Fruit fly (Drosophila melanogaster) whole organism, pupa: ENCODE data around the gene Ugt36E1.

Experiments
- CG10348 ChIP-seq: fragments of 200-800 bp; sonication (Bioruptor generic); IDR thresholded peaks from 2 replicates; pipeline ENCODE4 v1.3.6; 2022; ENCODE audit warnings: missing biosample characterization, missing genetic modification characterization
- CG13204 ChIP-seq: fragments of 200-800 bp; sonication (Bioruptor generic); optimal IDR thresholded peaks from 2 replicates; lab custom pipeline; 2018; ENCODE audit warnings: missing biosample characterization, mild to moderate bottlenecking, missing genetic modification characterization, moderate library complexity
- CG14655 ChIP-seq: fragments of 200-800 bp; sonication (Bioruptor generic); optimal IDR thresholded peaks from 3 replicates; lab custom pipeline; 2017; ENCODE audit warnings: mild to moderate bottlenecking, missing biosample characterization, missing genetic modification reagents, missing genetic modification characterization
- CG15710 ChIP-seq: fragments of 200-800 bp; sonication (Bioruptor generic); optimal IDR thresholded peaks from 2 replicates; lab custom pipeline; 2018; ENCODE audit warnings: missing biosample characterization, mild to moderate bottlenecking, missing genetic modification characterization, moderate library complexity
- CG17806 ChIP-seq: fragments of 200-800 bp; sonication (Bioruptor generic); optimal IDR thresholded peaks from 2 replicates; lab custom pipeline; 2018; ENCODE audit warnings: missing biosample characterization, mild to moderate bottlenecking, missing genetic modification characterization, moderate library complexity
- CG32121 ChIP-seq: fragments of 200-800 bp; sonication (Bioruptor generic); IDR thresholded peaks from 2 replicates; pipeline ENCODE4 v1.3.6; 2022; ENCODE audit warnings: missing biosample characterization, missing genetic modification characterization
- CG34367 ChIP-seq: fragments of 200-800 bp; sonication (Bioruptor generic); optimal IDR thresholded peaks from 2 replicates; lab custom pipeline; 2018; ENCODE audit warnings: missing biosample characterization, mild to moderate bottlenecking, missing genetic modification characterization
- CG8301 ChIP-seq: fragments of 200-800 bp; sonication (Bioruptor generic); optimal IDR thresholded peaks from 2 replicates; lab custom pipeline; 2018; ENCODE audit warnings: missing biosample characterization, mild to moderate bottlenecking, missing genetic modification characterization
- CG9948 ChIP-seq: fragments of 200-800 bp; sonication (Bioruptor generic); optimal IDR thresholded peaks from 2 replicates; lab custom pipeline; 2018; ENCODE audit warnings: missing biosample characterization, mild to moderate bottlenecking, missing genetic modification characterization, moderate library complexity
- D1 ChIP-seq: fragments of 200-800 bp; sonication (Bioruptor generic); optimal IDR thresholded peaks from 2 replicates; lab custom pipeline; 2018; ENCODE audit warnings: missing biosample characterization, mild to moderate bottlenecking, missing genetic modification characterization, moderate library complexity
- Snoo ChIP-seq: fragments of 200-800 bp; sonication (Bioruptor generic); optimal IDR thresholded peaks from 3 replicates; lab custom pipeline; 2017; ENCODE audit warnings: missing biosample characterization, mild to moderate bottlenecking, missing genetic modification characterization, inconsistent platforms
- rn ChIP-seq: fragments of 200-800 bp; sonication (Bioruptor generic); IDR thresholded peaks from 2 replicates; pipeline ENCODE4 v1.3.6; 2022; ENCODE audit warnings: missing biosample characterization, missing genetic modification characterization

DNA sequence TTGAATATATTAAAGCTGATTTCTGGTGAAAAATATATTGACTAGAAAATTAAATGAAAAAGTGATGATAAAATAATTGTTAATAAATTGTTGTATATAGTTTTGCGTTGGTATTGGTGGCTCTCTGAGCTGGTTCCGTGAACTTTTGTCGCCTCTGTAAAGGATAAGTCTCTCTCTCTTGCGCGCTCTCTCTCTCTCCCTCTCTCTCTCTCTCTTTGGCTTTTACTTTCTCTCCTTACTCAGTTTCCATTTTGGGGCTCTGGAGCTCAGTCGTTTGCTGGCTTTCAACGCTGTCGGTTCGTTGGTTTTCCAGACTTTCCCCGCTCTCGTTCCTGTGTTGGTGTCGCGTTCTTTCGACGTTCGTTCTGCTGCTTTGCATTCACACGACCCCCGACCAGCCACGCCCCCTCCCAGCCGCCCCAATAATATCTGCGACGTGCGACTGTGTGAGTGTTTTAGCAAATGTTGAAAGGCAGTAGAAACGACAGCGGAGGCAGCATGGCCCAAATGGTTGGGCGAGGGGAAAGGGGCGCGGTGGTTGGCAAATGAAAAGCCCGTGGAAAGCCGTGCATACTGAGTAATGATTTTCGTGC lies 18.4 kb downstream of the Ugt36E1 start, which contains the start of gene CG17321:
- TF ChIP-seq CG34367 (tag; lab: Kevin White, UChicago): no peak
- TF ChIP-seq CG32121 (GFP tag; lab: Robert Waterston, UW): no peak
- no peak for TF ChIP-seq CG8301 (tag; lab: Kevin White, UChicago)
- TF ChIP-seq CG14655 (GFP tag; lab: Kevin White, UChicago): no peak
- TF ChIP-seq CG15710: no peak
- TF ChIP-seq CG17806 (tag; lab: Kevin White, UChicago): no peak
- no peak for TF ChIP-seq Snoo (tag; lab: Kevin White, UChicago)
- TF ChIP-seq CG10348 (GFP tag; lab: Robert Waterston, UW): no peak
- TF ChIP-seq rn (GFP tag; lab: Robert Waterston, UW): no peak
- TF ChIP-seq CG13204 (GFP tag; lab: Kevin White, UChicago): no peak
- TF ChIP-seq D1 (tag; lab: Kevin White, UChicago): no peak
- TF ChIP-seq CG9948 (tag; lab: Kevin White, UChicago): no peak
